Worm (Caenorhabditis elegans) whole organism, L4/young adult: ENCODE data around the gene bckd-1A.

Experiments
- dao-5 ChIP-seq: sonication (generic microtip); optimal IDR thresholded peaks from 2 replicates; lab custom pipeline; 2016; ENCODE audit warnings: missing genotype, missing genetic modification characterization, moderate library complexity, missing compliant biosample characterization
- him-1 ChIP-seq: sonication (generic microtip); optimal IDR thresholded peaks from 2 replicates; lab custom pipeline; 2016; ENCODE audit warnings: missing genotype, missing genetic modification reagents, missing genetic modification characterization, missing compliant biosample characterization

ce11 chrIII:12990997-12991396, 18.7 kb upstream of the bckd-1A start, which contains the start of gene ZK1010.12:
- TF ChIP-seq him-1 (tag; lab: Kevin White, UChicago) (no peak), dao-5 (tag; lab: Kevin White, UChicago) (no peak)
